Fruit fly (Drosophila melanogaster): Measurements from ENCODE around the gene Pten.

Gene Pten

dm6 chr2L:10220501-10221386 lies 40.1 kb downstream of the Pten start, which contains the start of the genes Npc1a and Prosalpha6 (continued):
- TF ChIP-seq CG12391 (tag; optimal IDR thresholded peaks at IDR 0.05) (peak; percentile 55), hb (GFP tag; IDR thresholded peaks at IDR 0.05; ENCODE audit: partially characterized antibody) (peak; percentile 71; the same call in 1 of the 3 replicates), luna (GFP tag; optimal IDR thresholded peaks at IDR 0.05) (peak; percentile 2), CG6813 (GFP tag; optimal IDR thresholded peaks at IDR 0.05) (no peak), Mrtf (GFP tag; IDR thresholded peaks at IDR 0.05) (no peak), CG6854 (GFP tag; optimal IDR thresholded peaks at IDR 0.05) (no peak), CG15514 (GFP tag; optimal IDR thresholded peaks at IDR 0.05) (peak; percentile 16), CG2120 (GFP tag; optimal IDR thresholded peaks at IDR 0.05) (peak; percentile 36), zfh2 (GFP tag; optimal IDR thresholded peaks at IDR 0.05) (peak; percentile 25), Sry-β (GFP tag; optimal IDR thresholded peaks at IDR 0.05) (peak; percentile 46), H15 (GFP tag; IDR thresholded peaks at IDR 0.05) (no peak), CG4424 (GFP tag; optimal IDR thresholded peaks at IDR 0.05) (peak; percentile 8), CG1603 (tag; optimal IDR thresholded peaks at IDR 0.05) (peak; percentile 100), CG1647 (GFP tag; optimal IDR thresholded peaks at IDR 0.05) (no peak), CG5245 (GFP tag; optimal IDR thresholded peaks at IDR 0.05) (no peak), CG17361 (GFP tag; IDR thresholded peaks at IDR 0.05) (peak; percentile 68; the same call in 1 of the 3 replicates), CG8290 (GFP tag; optimal IDR thresholded peaks at IDR 0.05) (peak; percentile 77), CG8290 (tag; optimal IDR thresholded peaks at IDR 0.05) (peak; percentile 72 to 82), CG8478 (optimal IDR thresholded peaks at IDR 0.05) (no peak), CG10959 (GFP tag; IDR thresholded peaks at IDR 0.05) (no peak), HLH4C (GFP tag; IDR thresholded peaks at IDR 0.05; ENCODE audit: partially characterized antibody) (peak; percentile 66; the same call in 2 of the 3 replicates), BtbVII (GFP tag; optimal IDR thresholded peaks at IDR 0.05) (no peak), lola (GFP tag; optimal IDR thresholded peaks at IDR 0.05) (peak in 1 of 3 experiments; percentile 31), CG9727 (GFP tag; optimal IDR thresholded peaks at IDR 0.05) (peak; percentile 12), usp (GFP tag; optimal IDR thresholded peaks at IDR 0.05) (no peak), sug (tag; optimal IDR thresholded peaks at IDR 0.05) (peak; percentile 7), insv (GFP tag; optimal IDR thresholded peaks at IDR 0.05) (peak in 1 of 2 experiments; percentile 58), unc-4 (GFP tag; IDR thresholded peaks at IDR 0.05; ENCODE audit: partially characterized antibody) (peak; percentile 67), CG11504 (tag; optimal IDR thresholded peaks at IDR 0.05) (no peak), mam (GFP tag; optimal IDR thresholded peaks at IDR 0.05) (peak; percentile 1), nmo (GFP tag; optimal IDR thresholded peaks at IDR 0.05) (peak; percentile 72), kah (GFP tag; optimal IDR thresholded peaks at IDR 0.05) (peak; percentile 2), z (GFP tag; IDR thresholded peaks at IDR 0.05) (no peak), Doc3 (GFP tag; IDR thresholded peaks at IDR 0.05; ENCODE audit: partially characterized antibody) (0 out of 3 replicates have a peak, but pooled peaks have one; percentile 28), ara (GFP tag; IDR thresholded peaks at IDR 0.05) (no peak), CG18476 (GFP tag; optimal IDR thresholded peaks at IDR 0.05) (peak; percentile 7), Asciz (GFP tag; optimal IDR thresholded peaks at IDR 0.05) (no peak), exex (tag; optimal IDR thresholded peaks at IDR 0.05) (peak; percentile 31), H2.0 (GFP tag; IDR thresholded peaks at IDR 0.05) (no peak), CG3281 (GFP tag; optimal IDR thresholded peaks at IDR 0.05) (no peak), Dll (GFP tag; IDR thresholded peaks at IDR 0.05; ENCODE audit: partially characterized antibody) (peak; percentile 66; the same call in 2 of the 4 replicates), nerfin-2 (GFP tag; IDR thresholded peaks at IDR 0.05; ENCODE audit: partially characterized antibody) (0 out of 2 replicates have a peak, but pooled peaks have one; percentile 27), crp (GFP tag; optimal IDR thresholded peaks at IDR 0.05) (peak in 1 of 2 experiments; percentile 10), CG11696 (GFP tag; IDR thresholded peaks at IDR 0.05) (no peak), phol (tag; optimal IDR thresholded peaks at IDR 0.05) (peak; percentile 61), Max (GFP tag; optimal IDR thresholded peaks at IDR 0.05) (peak; percentile 43), tna (GFP tag; IDR thresholded peaks at IDR 0.05; ENCODE audit: partially characterized antibody) (no peak)
